Fruit fly (Drosophila melanogaster) whole organism, embryonic: ENCODE data around the gene Snx17.

Experiments used
- CG10431 ChIP-seq: fragments of 200-800 bp; sonication (Bioruptor generic); optimal IDR thresholded peaks from 3 replicates; lab custom pipeline; 2018; ENCODE audit warnings: missing biosample characterization, mild to moderate bottlenecking, missing genetic modification characterization
- CG11247 ChIP-seq: fragments of 200-800 bp; sonication (Bioruptor generic); IDR thresholded peaks from 2 replicates; pipeline ENCODE4 v1.3.6; 2022; ENCODE audit warnings: missing biosample characterization, missing genetic modification characterization
- CG11560 ChIP-seq: fragments of 200-800 bp; sonication (Bioruptor generic); IDR thresholded peaks from 3 replicates; pipeline ENCODE4 v1.3.6; 2022; ENCODE audit warnings: missing biosample characterization, missing genetic modification characterization
- CG11695 ChIP-seq: fragments of 200-800 bp; sonication (Bioruptor generic); IDR thresholded peaks from 3 replicates; pipeline ENCODE4 v1.3.6; 2022; ENCODE audit warnings: missing biosample characterization, missing genetic modification characterization
- CG11723 ChIP-seq: fragments of 200-800 bp; sonication (Bioruptor generic); optimal IDR thresholded peaks from 2 replicates; lab custom pipeline; 2017; ENCODE audit warnings: missing biosample characterization, mild to moderate bottlenecking, missing genetic modification characterization
- CG12299 ChIP-seq: fragments of 200-800 bp; sonication (Bioruptor generic); optimal IDR thresholded peaks from 2 replicates; lab custom pipeline; 2018; ENCODE audit warnings: missing biosample characterization, mild to moderate bottlenecking, missing genetic modification characterization
- CG12942 ChIP-seq: fragments of 200-800 bp; sonication (Bioruptor generic); optimal IDR thresholded peaks from 3 replicates; lab custom pipeline; 2016; ENCODE audit warnings: missing biosample characterization, missing genetic modification characterization
- CG13287 ChIP-seq: fragments of 200-800 bp; sonication (Bioruptor generic); IDR thresholded peaks from 2 replicates; pipeline ENCODE4 v1.3.6; 2022; ENCODE audit warnings: missing biosample characterization, missing genetic modification characterization; ENCODE audit not compliant: partially characterized antibody
- CG14860 ChIP-seq: fragments of 200-800 bp; sonication (Bioruptor generic); IDR thresholded peaks from 3 replicates; pipeline ENCODE4 v1.3.6; 2022; ENCODE audit warnings: missing biosample characterization, missing genetic modification characterization; ENCODE audit not compliant: partially characterized antibody
- CG15269 ChIP-seq: fragments of 200-800 bp; sonication (Bioruptor generic); optimal IDR thresholded peaks from 2 replicates; lab custom pipeline; 2018; ENCODE audit warnings: missing biosample characterization, mild to moderate bottlenecking, missing genetic modification characterization, moderate library complexity
- CG1529 ChIP-seq: fragments of 200-800 bp; sonication (Bioruptor generic); optimal IDR thresholded peaks from 3 replicates; lab custom pipeline; 2018; ENCODE audit warnings: missing biosample characterization, missing genetic modification characterization
- CG15479 ChIP-seq: fragments of 200-800 bp; sonication (Bioruptor generic); optimal IDR thresholded peaks from 3 replicates; lab custom pipeline; 2019; ENCODE audit warnings: missing biosample characterization, mild to moderate bottlenecking, missing genetic modification characterization, moderate library complexity
- CG1602 ChIP-seq: fragments of 200-800 bp; sonication (Bioruptor generic); optimal IDR thresholded peaks from 3 replicates; lab custom pipeline; 2016; ENCODE audit warnings: missing biosample characterization, missing genetic modification characterization
- CG16863 ChIP-seq: fragments of 200-800 bp; sonication (Bioruptor generic); optimal IDR thresholded peaks from 3 replicates; lab custom pipeline; 2016; ENCODE audit warnings: missing biosample characterization, missing genetic modification characterization
- CG17612 ChIP-seq: fragments of 200-800 bp; sonication (Bioruptor generic); IDR thresholded peaks from 2 replicates; pipeline ENCODE4 v1.3.6; 2022; ENCODE audit warnings: missing biosample characterization, missing genetic modification characterization
- CG2199 ChIP-seq: fragments of 200-800 bp; sonication (Bioruptor generic); IDR thresholded peaks from 3 replicates; pipeline ENCODE4 v1.3.6; 2022; ENCODE audit warnings: missing biosample characterization, missing genetic modification characterization
- CG2202 ChIP-seq: fragments of 200-800 bp; sonication (Bioruptor generic); optimal IDR thresholded peaks from 2 replicates; lab custom pipeline; 2018; ENCODE audit warnings: missing biosample characterization, mild to moderate bottlenecking, missing genetic modification characterization
- CG3847 ChIP-seq: fragments of 200-800 bp; sonication (Bioruptor generic); IDR thresholded peaks from 2 replicates; pipeline ENCODE4 v1.3.6; 2022; ENCODE audit warnings: missing biosample characterization, missing genetic modification characterization
- CG4282 ChIP-seq: fragments of 200-800 bp; sonication (Bioruptor generic); optimal IDR thresholded peaks from 2 replicates; lab custom pipeline; 2016; ENCODE audit warnings: missing biosample characterization, missing genetic modification characterization
- CG7839 ChIP-seq: fragments of 200-800 bp; sonication (Bioruptor generic); optimal IDR thresholded peaks from 3 replicates; lab custom pipeline; 2018; ENCODE audit warnings: missing biosample characterization, mild to moderate bottlenecking, missing genetic modification characterization, moderate library complexity
- CG8359 ChIP-seq: fragments of 200-800 bp; sonication (Bioruptor generic); optimal IDR thresholded peaks from 2 replicates; lab custom pipeline; 2017; ENCODE audit warnings: missing biosample characterization, mild to moderate bottlenecking, missing genetic modification characterization, borderline replicate concordance
- CG9932 ChIP-seq: fragments of 200-800 bp; sonication (Bioruptor generic); IDR thresholded peaks from 2 replicates; pipeline ENCODE4 v1.3.6; 2022; ENCODE audit warnings: missing biosample characterization, missing genetic modification characterization
- Dip3 ChIP-seq: fragments of 200-800 bp; sonication (Bioruptor generic); optimal IDR thresholded peaks from 3 replicates; lab custom pipeline; 2016; ENCODE audit warnings: missing biosample characterization, missing genetic modification characterization
- HLH3B ChIP-seq: fragments of 200-800 bp; sonication (Bioruptor generic); IDR thresholded peaks from 2 replicates; pipeline ENCODE4 v1.3.6; 2022; ENCODE audit warnings: missing biosample characterization, missing genetic modification characterization
- HLHmδ ChIP-seq: fragments of 200-800 bp; sonication (Bioruptor generic); optimal IDR thresholded peaks from 2 replicates; lab custom pipeline; 2018; ENCODE audit warnings: missing biosample characterization, mild to moderate bottlenecking, missing genetic modification characterization, moderate library complexity
- HmgZ ChIP-seq: fragments of 200-800 bp; sonication (Bioruptor generic); optimal IDR thresholded peaks from 2 replicates; lab custom pipeline; 2018; ENCODE audit warnings: missing biosample characterization, mild to moderate bottlenecking, missing genetic modification characterization
- Hmr ChIP-seq: fragments of 200-800 bp; sonication (Bioruptor generic); optimal IDR thresholded peaks from 3 replicates; lab custom pipeline; 2017; ENCODE audit warnings: mild to moderate bottlenecking, missing biosample characterization, missing genetic modification reagents, missing genetic modification characterization
- Hmx ChIP-seq: fragments of 200-800 bp; sonication (Bioruptor generic); optimal IDR thresholded peaks from 2 replicates; lab custom pipeline; 2016; ENCODE audit warnings: missing biosample characterization, missing genetic modification characterization
- Jarid2 ChIP-seq: fragments of 200-800 bp; sonication (Bioruptor generic); optimal IDR thresholded peaks from 3 replicates; lab custom pipeline; 2017; ENCODE audit warnings: mild to moderate bottlenecking, missing biosample characterization, missing genetic modification reagents, missing genetic modification characterization
- Pdp1 ChIP-seq, 2 experiments: fragments of 200-800 bp; sonication (Bioruptor generic); optimal IDR thresholded peaks; 3 replicates each; lab custom pipeline; 2016; ENCODE audit warnings: missing biosample characterization in 2 of 2, missing genetic modification characterization in 2 of 2, mild to moderate bottlenecking in 1 of 2, moderate library complexity in 1 of 2
- amos ChIP-seq: fragments of 200-800 bp; sonication (Bioruptor generic); IDR thresholded peaks from 2 replicates; pipeline ENCODE4 v1.3.6; 2022; ENCODE audit warnings: missing biosample characterization, missing genetic modification characterization; ENCODE audit not compliant: partially characterized antibody
- aop ChIP-seq: fragments of 200-800 bp; sonication (Bioruptor generic); IDR thresholded peaks from 2 replicates; pipeline ENCODE4 v1.3.6; 2022; ENCODE audit warnings: missing biosample characterization, missing genetic modification characterization
- br ChIP-seq: fragments of >200 bp; optimal IDR thresholded peaks from 2 replicates; lab custom pipeline; 2017
- bsh ChIP-seq, 2 experiments: fragments of 200-800 bp; sonication (Bioruptor generic); optimal IDR thresholded peaks; 2 replicates each; lab custom pipeline; 2017 to 2018; ENCODE audit warnings: mild to moderate bottlenecking in 2 of 2, missing biosample characterization in 2 of 2, missing genetic modification characterization in 2 of 2, moderate library complexity in 1 of 2
- cg ChIP-seq: fragments of 200-800 bp; sonication (Bioruptor generic); optimal IDR thresholded peaks from 3 replicates; lab custom pipeline; 2019; ENCODE audit warnings: missing biosample characterization, mild to moderate bottlenecking, missing genetic modification characterization, moderate library complexity
- dpn ChIP-seq, 2 experiments: fragments of 200-800 bp; sonication (Bioruptor generic); optimal IDR thresholded peaks; 3 replicates each; lab custom pipeline; 2016; ENCODE audit warnings: missing biosample characterization in 2 of 2, missing genetic modification characterization in 2 of 2
- dysf ChIP-seq: fragments of 200-800 bp; sonication (Bioruptor generic); IDR thresholded peaks from 3 replicates; pipeline ENCODE4 v1.3.6; 2022; ENCODE audit warnings: missing biosample characterization, missing genetic modification characterization
- en ChIP-seq: fragments of 200-800 bp; sonication (Bioruptor generic); optimal IDR thresholded peaks from 2 replicates; lab custom pipeline; 2016; ENCODE audit warnings: missing biosample characterization, missing genetic modification characterization
- hth ChIP-seq: fragments of >200 bp; optimal IDR thresholded peaks from 2 replicates; lab custom pipeline; 2017; ENCODE audit warnings: inconsistent platforms
- kni ChIP-seq: fragments of 200-800 bp; sonication (Bioruptor generic); optimal IDR thresholded peaks from 3 replicates; lab custom pipeline; 2017; ENCODE audit warnings: mild to moderate bottlenecking, missing biosample characterization, missing genetic modification reagents, missing genetic modification characterization
- maf-S ChIP-seq: fragments of 200-800 bp; sonication (Bioruptor generic); optimal IDR thresholded peaks from 2 replicates; lab custom pipeline; 2016; ENCODE audit warnings: missing biosample characterization, missing genetic modification characterization
- odd ChIP-seq: fragments of 200-800 bp; sonication (Bioruptor generic); optimal IDR thresholded peaks from 2 replicates; lab custom pipeline; 2017; ENCODE audit warnings: missing biosample characterization, mild to moderate bottlenecking, missing genetic modification characterization
- ro ChIP-seq: fragments of 200-800 bp; sonication (Bioruptor generic); IDR thresholded peaks from 2 replicates; pipeline ENCODE4 v1.3.6; 2022; ENCODE audit warnings: missing biosample characterization, missing genetic modification characterization
- row ChIP-seq: fragments of 200-800 bp; sonication (Bioruptor generic); IDR thresholded peaks from 3 replicates; pipeline ENCODE4 v1.3.6; 2022; ENCODE audit warnings: missing biosample characterization, missing genetic modification characterization
- scrt ChIP-seq: fragments of 200-800 bp; sonication (Bioruptor generic); optimal IDR thresholded peaks from 2 replicates; lab custom pipeline; 2018; ENCODE audit warnings: missing biosample characterization, mild to moderate bottlenecking, missing genetic modification characterization, moderate library complexity
- sens ChIP-seq: fragments of 200-800 bp; sonication (Bioruptor generic); peaks from one replicate; lab custom pipeline; 2016; ENCODE audit warnings: missing biosample characterization, missing genetic modification characterization
- seq ChIP-seq: fragments of 200-800 bp; sonication (Bioruptor generic); IDR thresholded peaks from 2 replicates; pipeline ENCODE4 v1.3.6; 2022; ENCODE audit warnings: missing biosample characterization, missing genetic modification characterization
- sna ChIP-seq: fragments of 200-800 bp; sonication (Bioruptor generic); IDR thresholded peaks from 2 replicates; pipeline ENCODE4 v1.3.6; 2022; ENCODE audit warnings: missing biosample characterization, missing genetic modification characterization; ENCODE audit not compliant: partially characterized antibody
- trh ChIP-seq: fragments of 200-800 bp; sonication (Bioruptor generic); optimal IDR thresholded peaks from 2 replicates; lab custom pipeline; 2016; ENCODE audit warnings: missing biosample characterization, missing genetic modification characterization
- twi ChIP-seq: fragments of 200-800 bp; optimal IDR thresholded peaks from 2 replicates; lab custom pipeline; 2019; ENCODE audit warnings: missing biosample characterization, mild to moderate bottlenecking, missing genetic modification characterization, moderate library complexity
- unpg ChIP-seq: fragments of 200-800 bp; sonication (Bioruptor generic); optimal IDR thresholded peaks from 3 replicates; lab custom pipeline; 2018; ENCODE audit warnings: missing biosample characterization, mild to moderate bottlenecking, missing genetic modification characterization, moderate library complexity
- zen2 ChIP-seq: fragments of 200-800 bp; sonication (Bioruptor generic); IDR thresholded peaks from 3 replicates; pipeline ENCODE4 v1.3.6; 2022; ENCODE audit warnings: missing biosample characterization, missing genetic modification characterization; ENCODE audit not compliant: partially characterized antibody

Snx17 gene

DNA sequence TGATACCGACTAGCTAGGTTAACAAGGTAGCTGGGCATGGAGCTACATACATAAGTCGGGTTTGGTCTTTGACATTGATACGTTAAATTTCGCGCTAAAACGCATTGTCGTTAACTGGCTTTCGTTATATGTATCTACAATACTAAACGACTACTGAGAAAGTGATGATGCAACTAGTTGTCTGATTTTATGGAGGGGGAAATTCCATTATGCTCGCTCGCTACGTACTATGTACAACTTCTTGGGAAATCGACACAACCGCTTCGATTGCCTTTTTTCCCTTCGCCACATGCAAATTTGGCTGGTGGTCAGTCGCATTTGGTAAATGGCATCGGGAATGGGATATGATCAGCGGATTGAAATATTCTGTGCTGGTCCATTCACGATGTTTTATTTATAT lies 13.2 kb upstream of the Snx17 start (continued):
- TF ChIP-seq CG11723 (GFP tag; lab: Kevin White, UChicago): no peak
- no peak for TF ChIP-seq row (GFP tag; lab: Robert Waterston, UW)
- TF ChIP-seq CG3847 (GFP tag; lab: Robert Waterston, UW): no peak
- no peak for TF ChIP-seq CG12299 (tag; lab: Kevin White, UChicago)
- no peak for TF ChIP-seq bsh (GFP tag; optimal IDR thresholded peaks at IDR 0.05; lab: Kevin White, UChicago)
- no peak for TF ChIP-seq zen2 (GFP tag; lab: Robert Waterston, UW)
- no peak for TF ChIP-seq CG1529
- TF ChIP-seq en (GFP tag; lab: Kevin White, UChicago): no peak
- no peak for TF ChIP-seq CG11695 (GFP tag; lab: Robert Waterston, UW)
- TF ChIP-seq CG9932 (GFP tag; lab: Robert Waterston, UW): no peak
- TF ChIP-seq CG8359 (GFP tag; lab: Kevin White, UChicago): no peak
- no peak for TF ChIP-seq kni (GFP tag; lab: Kevin White, UChicago)
- TF ChIP-seq br (lab: Kevin White, UChicago): no peak
- TF ChIP-seq CG11560: no peak
- 0 out of 2 replicates have a peak, but pooled peaks have one; percentile 8 for TF ChIP-seq HLH3B
- TF ChIP-seq dysf (GFP tag; lab: Robert Waterston, UW): no peak
- TF ChIP-seq unpg (GFP tag; lab: Kevin White, UChicago): no peak
- TF ChIP-seq dpn (GFP tag; optimal IDR thresholded peaks at IDR 0.05; lab: Kevin White, UChicago): no peak
- no peak for TF ChIP-seq hth (lab: Kevin White, UChicago)
- no peak for TF ChIP-seq trh (GFP tag; lab: Kevin White, UChicago)
- TF ChIP-seq CG15479: peak; percentile 14
- peak; percentile 40 for TF ChIP-seq sens
- TF ChIP-seq CG1602: no peak
- TF ChIP-seq cg (GFP tag; lab: Kevin White, UChicago): no peak
- TF ChIP-seq CG2199 (GFP tag; lab: Robert Waterston, UW): 0 out of 3 replicates have a peak, but pooled peaks have one; percentile 32
- no peak for TF ChIP-seq CG14860 (GFP tag; lab: Robert Waterston, UW)
- no peak for TF ChIP-seq CG2202
- no peak for TF ChIP-seq aop (GFP tag; lab: Robert Waterston, UW)
- no peak for TF ChIP-seq seq (GFP tag; lab: Robert Waterston, UW)
- TF ChIP-seq sna (GFP tag; lab: Robert Waterston, UW): no peak
- no peak for TF ChIP-seq CG10431
- no peak for TF ChIP-seq CG16863
- TF ChIP-seq amos (GFP tag; lab: Robert Waterston, UW): no peak
- TF ChIP-seq Jarid2 (GFP tag; lab: Kevin White, UChicago): no peak
- peak in 1 of 2 experiments; percentile 96 for TF ChIP-seq Pdp1 (GFP tag; optimal IDR thresholded peaks at IDR 0.05; lab: Kevin White, UChicago)
- no peak for TF ChIP-seq CG13287 (GFP tag; lab: Robert Waterston, UW)
- no peak for TF ChIP-seq odd (GFP tag; lab: Kevin White, UChicago)
- no peak for TF ChIP-seq HmgZ
- TF ChIP-seq Dip3 (GFP tag; lab: Kevin White, UChicago): no peak
- TF ChIP-seq CG17612 (GFP tag; lab: Robert Waterston, UW): no peak
- TF ChIP-seq CG11247 (GFP tag; lab: Robert Waterston, UW): no peak
- TF ChIP-seq ro (GFP tag; lab: Robert Waterston, UW): no peak
- TF ChIP-seq CG15269 (tag; lab: Kevin White, UChicago): no peak
- TF ChIP-seq CG4282 (GFP tag; lab: Kevin White, UChicago): no peak
- peak; percentile 36 for TF ChIP-seq scrt (GFP tag; lab: Kevin White, UChicago)
- TF ChIP-seq Hmr (GFP tag; lab: Kevin White, UChicago): no peak
- no peak for TF ChIP-seq CG12942 (GFP tag; lab: Kevin White, UChicago)
- TF ChIP-seq Hmx (GFP tag; lab: Kevin White, UChicago): no peak
- TF ChIP-seq CG7839 (tag; lab: Kevin White, UChicago): no peak
- TF ChIP-seq maf-S (GFP tag; lab: Kevin White, UChicago): no peak
- no peak for TF ChIP-seq HLHmδ (GFP tag; lab: Kevin White, UChicago)
- TF ChIP-seq twi (tag; lab: Kevin White, UChicago): no peak
